Worm (Caenorhabditis elegans) whole organism, L1 larva: ENCODE data around the gene pak-1.

Source experiments
- alr-1 ChIP-seq: fragments of 200-800 bp; sonication (Bioruptor generic); optimal IDR thresholded peaks from 2 replicates; lab custom pipeline; 2018; ENCODE audit warnings: borderline replicate concordance, mild to moderate bottlenecking, missing genetic modification characterization, missing compliant biosample characterization
- fkh-10 ChIP-seq: sonication (generic microtip); optimal IDR thresholded peaks from 2 replicates; lab custom pipeline; 2017; ENCODE audit warnings: missing biosample characterization, missing genetic modification reagents, missing genetic modification characterization
- fos-1 ChIP-seq: fragments of 150-350 bp; optimal IDR thresholded peaks from 2 replicates; lab custom pipeline; 2014; ENCODE audit warnings: missing biosample characterization, missing genetic modification characterization
- lin-15B ChIP-seq: fragments of 150-350 bp; sonication (generic microtip); optimal IDR thresholded peaks from 3 replicates; lab custom pipeline; 2014; ENCODE audit warnings: missing biosample characterization, missing genetic modification characterization
- lir-3 ChIP-seq: sonication (generic microtip); optimal IDR thresholded peaks from 2 replicates; lab custom pipeline; 2016; ENCODE audit warnings: mild to moderate bottlenecking, missing genetic modification characterization, moderate library complexity, missing compliant biosample characterization; ENCODE audit not compliant: poor library complexity
- mef-2 ChIP-seq: fragments of 150-350 bp; optimal IDR thresholded peaks from 2 replicates; lab custom pipeline; 2014; ENCODE audit warnings: missing biosample characterization, missing genetic modification characterization
- nhr-11 ChIP-seq: fragments of 150-350 bp; optimal IDR thresholded peaks from 2 replicates; lab custom pipeline; 2014; ENCODE audit warnings: missing biosample characterization, missing genetic modification characterization
- nhr-12 ChIP-seq: sonication (generic microtip); optimal IDR thresholded peaks from 2 replicates; lab custom pipeline; 2017; ENCODE audit warnings: missing biosample characterization, missing genetic modification characterization
- nhr-84 ChIP-seq: sonication (generic microtip); optimal IDR thresholded peaks from 2 replicates; lab custom pipeline; 2017; ENCODE audit warnings: missing biosample characterization, missing genetic modification characterization
- skn-1 ChIP-seq: fragments of 150-350 bp; optimal IDR thresholded peaks from 2 replicates; lab custom pipeline; 2014; ENCODE audit warnings: missing biosample characterization, missing genetic modification characterization
- snpc-4 ChIP-seq: fragments of 150-350 bp; optimal IDR thresholded peaks from 2 replicates; lab custom pipeline; 2014; ENCODE audit warnings: missing biosample characterization, missing genetic modification characterization

- TF ChIP-seq lin-15B (tag; lab: Kevin White, UChicago) (no peak), snpc-4 (tag; lab: Kevin White, UChicago) (no peak), lir-3 (tag; lab: Kevin White, UChicago) (no peak), nhr-12 (no peak), nhr-11 (tag; lab: Kevin White, UChicago) (no peak), alr-1 (no peak), nhr-84 (tag; lab: Kevin White, UChicago) (no peak), skn-1 (tag; lab: Kevin White, UChicago) (no peak), fkh-10 (GFP tag; lab: Kevin White, UChicago) (no peak), mef-2 (tag; lab: Kevin White, UChicago) (no peak), fos-1 (tag; lab: Kevin White, UChicago) (no peak)
These were observed 1.7 kb upstream of the pak-1 start for ce11 chrX:6050078-6050477.
